Worm (Caenorhabditis elegans) whole organism, mixed stage, embryonic: Measurements from ENCODE around the gene Y43B11AR.1.

Experiments
- blmp-1 ChIP-seq: fragments of 150-350 bp; optimal IDR thresholded peaks from 2 replicates; lab custom pipeline; 2014; ENCODE audit warnings: missing biosample characterization, missing genetic modification characterization
- nhr-76 ChIP-seq: sonication (generic microtip); optimal IDR thresholded peaks from 2 replicates; lab custom pipeline; 2017; ENCODE audit warnings: missing biosample characterization, missing genetic modification characterization
- sptf-1 ChIP-seq: sonication (generic microtip); optimal IDR thresholded peaks from 2 replicates; lab custom pipeline; 2017; ENCODE audit warnings: mild to moderate bottlenecking, missing genetic modification characterization, moderate library complexity, missing compliant biosample characterization

- no peak for TF ChIP-seq nhr-76 (tag; lab: Kevin White, UChicago)
- no peak for TF ChIP-seq blmp-1 (tag; lab: Kevin White, UChicago)
- no peak for TF ChIP-seq sptf-1 (tag; lab: Kevin White, UChicago)
Measured at ce11 chrIV:7097450-7097849, 16.1 kb downstream of the Y43B11AR.1 start.
